Fruit fly (Drosophila melanogaster) whole organism, prepupa: ENCODE measurements around the gene MsrA.

Source experiments
- Blimp-1 ChIP-seq: fragments of 200-800 bp; sonication (Bioruptor generic); optimal IDR thresholded peaks from 3 replicates; lab custom pipeline; 2017; ENCODE audit warnings: missing biosample characterization, missing genetic modification characterization, mild to moderate bottlenecking, moderate library complexity, missing genetic modification reagents
- CG1621 ChIP-seq: fragments of 200-800 bp; sonication (Bioruptor generic); optimal IDR thresholded peaks from 3 replicates; lab custom pipeline; 2018; ENCODE audit warnings: missing biosample characterization, mild to moderate bottlenecking, missing genetic modification characterization
- CG3032 ChIP-seq: fragments of 200-800 bp; optimal IDR thresholded peaks from 2 replicates; lab custom pipeline; 2019; ENCODE audit warnings: missing biosample characterization, mild to moderate bottlenecking, missing genetic modification characterization, moderate library complexity
- CG31627 ChIP-seq: fragments of 200-800 bp; sonication (Bioruptor generic); optimal IDR thresholded peaks from 3 replicates; lab custom pipeline; 2016; ENCODE audit warnings: missing biosample characterization, missing genetic modification characterization
- CG8119 ChIP-seq: fragments of 200-800 bp; sonication (Bioruptor generic); IDR thresholded peaks from 3 replicates; pipeline ENCODE4 v1.3.6; 2022; ENCODE audit warnings: missing biosample characterization, missing genetic modification characterization
- Eip78C ChIP-seq: fragments of 200-800 bp; sonication (Bioruptor generic); peaks from one replicate; lab custom pipeline; 2016; ENCODE audit warnings: missing biosample characterization, missing genetic modification characterization
- Hr39 ChIP-seq: fragments of 200-800 bp; sonication (Bioruptor generic); optimal IDR thresholded peaks from 2 replicates; lab custom pipeline; 2016; ENCODE audit warnings: missing biosample characterization, missing genetic modification characterization
- Sox102F ChIP-seq: fragments of 200-800 bp; sonication (Bioruptor generic); optimal IDR thresholded peaks from 2 replicates; lab custom pipeline; 2016; ENCODE audit warnings: missing biosample characterization, mild to moderate bottlenecking, missing genetic modification characterization
- fd85E ChIP-seq: fragments of 200-800 bp; sonication (Bioruptor generic); optimal IDR thresholded peaks from 3 replicates; lab custom pipeline; 2016; ENCODE audit warnings: missing biosample characterization, missing genetic modification characterization
- fkh ChIP-seq: fragments of 200-800 bp; sonication (Bioruptor generic); optimal IDR thresholded peaks from 3 replicates; lab custom pipeline; 2017; ENCODE audit warnings: missing biosample characterization, mild to moderate bottlenecking, missing genetic modification characterization, moderate library complexity
- topi ChIP-seq: fragments of 200-800 bp; sonication (Bioruptor generic); optimal IDR thresholded peaks from 3 replicates; lab custom pipeline; 2016; ENCODE audit warnings: missing biosample characterization, missing genetic modification characterization

- no peak for TF ChIP-seq CG31627
- TF ChIP-seq CG1621 (tag; lab: Kevin White, UChicago), result no peak
- no peak for TF ChIP-seq Hr39 (GFP tag; lab: Kevin White, UChicago)
- TF ChIP-seq fd85E, result no peak
- peak; percentile 86 for TF ChIP-seq fkh
- no peak for TF ChIP-seq CG8119 (GFP tag; lab: Robert Waterston, UW)
- no peak for TF ChIP-seq topi
- peak; percentile 65 for TF ChIP-seq Eip78C
- TF ChIP-seq Blimp-1 (GFP tag; lab: Kevin White, UChicago), result no peak
- TF ChIP-seq Sox102F (GFP tag; lab: Kevin White, UChicago), result no peak
- no peak for TF ChIP-seq CG3032
Observed at dm6 chr3L:15530638-15531225, 19.9 kb downstream of the MsrA start.
